Worm (Caenorhabditis elegans) whole organism, mixed stage, embryonic: Measurements from ENCODE around the gene nsph-4.3.

Source experiments
- ceh-43 ChIP-seq: fragments of 200-800 bp; sonication (Bioruptor generic); optimal IDR thresholded peaks from 2 replicates; lab custom pipeline; 2018; ENCODE audit warnings: mild to moderate bottlenecking, missing genetic modification characterization, moderate library complexity, missing compliant biosample characterization
- lin-13 ChIP-seq: fragments of 150-350 bp; optimal IDR thresholded peaks from 2 replicates; lab custom pipeline; 2014; ENCODE audit warnings: missing biosample characterization, missing genetic modification characterization
- lsy-2 ChIP-seq: fragments of 150-350 bp; optimal IDR thresholded peaks from 2 replicates; lab custom pipeline; 2014; ENCODE audit warnings: missing biosample characterization, missing genetic modification characterization
- nhr-2 ChIP-seq: fragments of 150-350 bp; optimal IDR thresholded peaks from 2 replicates; lab custom pipeline; 2014; ENCODE audit warnings: missing biosample characterization, missing genetic modification characterization
- pha-4 ChIP-seq: fragments of 150-350 bp; optimal IDR thresholded peaks from 2 replicates; lab custom pipeline; 2018; ENCODE audit warnings: missing biosample characterization, missing genetic modification reagents, missing genetic modification characterization
- snpc-4 ChIP-seq: fragments of 150-350 bp; optimal IDR thresholded peaks from 2 replicates; lab custom pipeline; 2014; ENCODE audit warnings: missing biosample characterization, missing genetic modification characterization
- unc-120 ChIP-seq: sonication (generic microtip); optimal IDR thresholded peaks from 2 replicates; lab custom pipeline; 2017; ENCODE audit warnings: missing genetic modification characterization, missing compliant biosample characterization; ENCODE audit not compliant: poor library complexity, severe bottlenecking
- unc-39 ChIP-seq: fragments of 150-350 bp; optimal IDR thresholded peaks from 2 replicates; lab custom pipeline; 2014; ENCODE audit warnings: missing biosample characterization, missing genetic modification characterization
- unc-62 ChIP-seq: fragments of 150-350 bp; optimal IDR thresholded peaks from 2 replicates; lab custom pipeline; 2014; ENCODE audit warnings: missing biosample characterization, missing genetic modification reagents, missing genetic modification characterization
- ztf-11 ChIP-seq: fragments of 150-350 bp; optimal IDR thresholded peaks from 2 replicates; lab custom pipeline; 2014; ENCODE audit warnings: missing biosample characterization, missing genetic modification characterization

ce11 chrIII:7641337-7641736 is 32.3 kb upstream of the nsph-4.3 start:
- TF ChIP-seq unc-39 (no peak), ceh-43 (GFP tag; lab: Kevin White, UChicago) (no peak), nhr-2 (tag; lab: Kevin White, UChicago) (no peak), unc-120 (tag; lab: Kevin White, UChicago) (no peak), lin-13 (tag; lab: Kevin White, UChicago) (no peak), pha-4 (tag; lab: Kevin White, UChicago) (no peak), lsy-2 (tag; lab: Kevin White, UChicago) (no peak), snpc-4 (tag; lab: Kevin White, UChicago) (no peak), unc-62 (GFP tag; lab: Kevin White, UChicago) (no peak), ztf-11 (no peak)
